Fruit fly (Drosophila melanogaster) whole organism, embryonic: Measurements from ENCODE around the gene Rhp.

Source experiments
- CG10654 ChIP-seq: fragments of 200-800 bp; sonication (Bioruptor generic); optimal IDR thresholded peaks from 2 replicates; lab custom pipeline; 2016; ENCODE audit warnings: missing biosample characterization, missing genetic modification characterization
- CG11247 ChIP-seq: fragments of 200-800 bp; sonication (Bioruptor generic); IDR thresholded peaks from 2 replicates; pipeline ENCODE4 v1.3.6; 2022; ENCODE audit warnings: missing biosample characterization, missing genetic modification characterization
- CG12071 ChIP-seq: fragments of 200-800 bp; sonication (Bioruptor generic); optimal IDR thresholded peaks from 3 replicates; lab custom pipeline; 2018; ENCODE audit warnings: missing biosample characterization, mild to moderate bottlenecking, missing genetic modification characterization
- CG1233 ChIP-seq: fragments of 200-800 bp; sonication (Bioruptor generic); optimal IDR thresholded peaks from 4 replicates; lab custom pipeline; 2018; ENCODE audit warnings: missing biosample characterization, mild to moderate bottlenecking, missing genetic modification characterization
- CG12659 ChIP-seq: fragments of 200-800 bp; sonication (Bioruptor generic); optimal IDR thresholded peaks from 3 replicates; lab custom pipeline; 2017; ENCODE audit warnings: mild to moderate bottlenecking, missing biosample characterization, missing genetic modification reagents, missing genetic modification characterization
- CG13775 ChIP-seq: fragments of 200-800 bp; sonication (Bioruptor generic); optimal IDR thresholded peaks from 3 replicates; lab custom pipeline; 2017; ENCODE audit warnings: missing biosample characterization, mild to moderate bottlenecking, missing genetic modification characterization
- CG14965 ChIP-seq: fragments of 200-800 bp; sonication (Bioruptor generic); optimal IDR thresholded peaks from 2 replicates; lab custom pipeline; 2016; ENCODE audit warnings: missing biosample characterization, missing genetic modification characterization, borderline replicate concordance
- CG15514 ChIP-seq: fragments of 200-800 bp; sonication (Bioruptor generic); optimal IDR thresholded peaks from 3 replicates; lab custom pipeline; 2017; ENCODE audit warnings: missing biosample characterization, missing genetic modification characterization, mild to moderate bottlenecking, moderate library complexity, missing genetic modification reagents
- CG17829 ChIP-seq: fragments of 200-800 bp; optimal IDR thresholded peaks from 2 replicates; lab custom pipeline; 2019; ENCODE audit warnings: missing biosample characterization, mild to moderate bottlenecking, missing genetic modification characterization, moderate library complexity
- CG2199 ChIP-seq: fragments of 200-800 bp; sonication (Bioruptor generic); IDR thresholded peaks from 3 replicates; pipeline ENCODE4 v1.3.6; 2022; ENCODE audit warnings: missing biosample characterization, missing genetic modification characterization
- CG2678 ChIP-seq: fragments of 200-800 bp; sonication (Bioruptor generic); optimal IDR thresholded peaks from 3 replicates; lab custom pipeline; 2019; ENCODE audit warnings: missing biosample characterization, mild to moderate bottlenecking, missing genetic modification characterization, moderate library complexity
- CG3847 ChIP-seq: fragments of 200-800 bp; sonication (Bioruptor generic); IDR thresholded peaks from 2 replicates; pipeline ENCODE4 v1.3.6; 2022; ENCODE audit warnings: missing biosample characterization, missing genetic modification characterization
- CG4707 ChIP-seq: fragments of 200-800 bp; sonication (Bioruptor generic); optimal IDR thresholded peaks from 2 replicates; lab custom pipeline; 2018; ENCODE audit warnings: missing biosample characterization, mild to moderate bottlenecking, missing genetic modification characterization, moderate library complexity
- CG4730 ChIP-seq: fragments of 200-800 bp; sonication (Bioruptor generic); IDR thresholded peaks from 2 replicates; pipeline ENCODE4 v1.3.6; 2022; ENCODE audit warnings: missing biosample characterization, missing genetic modification characterization
- CG6765 ChIP-seq: fragments of 200-800 bp; sonication (Bioruptor generic); optimal IDR thresholded peaks from 3 replicates; lab custom pipeline; 2017; ENCODE audit warnings: missing biosample characterization, mild to moderate bottlenecking, missing genetic modification characterization
- CG6854 ChIP-seq: fragments of 200-800 bp; sonication (Bioruptor generic); optimal IDR thresholded peaks from 3 replicates; lab custom pipeline; 2017; ENCODE audit warnings: missing biosample characterization, mild to moderate bottlenecking, missing genetic modification characterization
- CG7745 ChIP-seq: fragments of 200-800 bp; sonication (Bioruptor generic); optimal IDR thresholded peaks from 2 replicates; lab custom pipeline; 2018; ENCODE audit warnings: missing biosample characterization, mild to moderate bottlenecking, missing genetic modification characterization, moderate library complexity
- CG8089 ChIP-seq: fragments of 200-800 bp; sonication (Bioruptor generic); optimal IDR thresholded peaks from 3 replicates; lab custom pipeline; 2016; ENCODE audit warnings: missing biosample characterization, missing genetic modification characterization
- Drgx ChIP-seq: fragments of 200-800 bp; sonication (Bioruptor generic); IDR thresholded peaks from 2 replicates; pipeline ENCODE4 v1.3.6; 2022; ENCODE audit warnings: missing biosample characterization, missing genetic modification characterization
- ERR ChIP-seq: fragments of 200-800 bp; sonication (Bioruptor generic); optimal IDR thresholded peaks from 2 replicates; lab custom pipeline; 2016; ENCODE audit warnings: missing biosample characterization, missing genetic modification characterization
- Hmr ChIP-seq: fragments of 200-800 bp; sonication (Bioruptor generic); optimal IDR thresholded peaks from 3 replicates; lab custom pipeline; 2017; ENCODE audit warnings: mild to moderate bottlenecking, missing biosample characterization, missing genetic modification reagents, missing genetic modification characterization
- MTF-1 ChIP-seq: fragments of 200-800 bp; sonication (Bioruptor generic); optimal IDR thresholded peaks from 2 replicates; lab custom pipeline; 2018; ENCODE audit warnings: missing biosample characterization, mild to moderate bottlenecking, missing genetic modification characterization, borderline replicate concordance
- Mad ChIP-seq: fragments of 200-800 bp; sonication (Bioruptor generic); optimal IDR thresholded peaks from 2 replicates; lab custom pipeline; 2016; ENCODE audit warnings: missing biosample characterization, missing genetic modification characterization
- NC2α ChIP-seq: fragments of 200-800 bp; sonication (Bioruptor generic); optimal IDR thresholded peaks from 2 replicates; lab custom pipeline; 2016; ENCODE audit warnings: missing biosample characterization, missing genetic modification characterization
- Ptx1 ChIP-seq: fragments of 200-800 bp; sonication (Bioruptor generic); IDR thresholded peaks from 2 replicates; pipeline ENCODE4 v1.3.6; 2022; ENCODE audit warnings: missing biosample characterization, missing genetic modification characterization
- Stat92E ChIP-seq, 3 experiments: fragments of >200 bp in 2 of 3; fragments of 200-800 bp in 1 of 3; sonication (Bioruptor generic) in 1 of 3; optimal IDR thresholded peaks; 2 replicates each; lab custom pipeline; 2017 to 2019; ENCODE audit warnings: missing biosample characterization in 3 of 3, missing genetic modification characterization in 3 of 3, mild to moderate bottlenecking in 1 of 3, moderate library complexity in 1 of 3
- bab2 ChIP-seq: fragments of 200-800 bp; sonication (Bioruptor generic); optimal IDR thresholded peaks from 2 replicates; lab custom pipeline; 2016; ENCODE audit warnings: missing biosample characterization, missing genetic modification characterization
- bbx ChIP-seq: fragments of 200-800 bp; sonication (Bioruptor generic); IDR thresholded peaks from 2 replicates; pipeline ENCODE4 v1.3.6; 2022; ENCODE audit warnings: missing biosample characterization, missing genetic modification characterization; ENCODE audit not compliant: partially characterized antibody
- br ChIP-seq: fragments of >200 bp; optimal IDR thresholded peaks from 2 replicates; lab custom pipeline; 2017
- dpn ChIP-seq, 2 experiments: fragments of 200-800 bp; sonication (Bioruptor generic); optimal IDR thresholded peaks; 3 replicates each; lab custom pipeline; 2016; ENCODE audit warnings: missing biosample characterization in 2 of 2, missing genetic modification characterization in 2 of 2
- en ChIP-seq: fragments of 200-800 bp; sonication (Bioruptor generic); optimal IDR thresholded peaks from 2 replicates; lab custom pipeline; 2016; ENCODE audit warnings: missing biosample characterization, missing genetic modification characterization
- ewg ChIP-seq: fragments of 200-800 bp; sonication (Bioruptor generic); optimal IDR thresholded peaks from 3 replicates; lab custom pipeline; 2017; ENCODE audit warnings: mild to moderate bottlenecking, missing biosample characterization, missing genetic modification reagents, missing genetic modification characterization
- fd102C ChIP-seq: fragments of 200-800 bp; sonication (Bioruptor generic); optimal IDR thresholded peaks from 2 replicates; lab custom pipeline; 2018; ENCODE audit warnings: missing biosample characterization, mild to moderate bottlenecking, missing genetic modification characterization, moderate library complexity
- fd96Cb ChIP-seq: fragments of 200-800 bp; sonication (Bioruptor generic); optimal IDR thresholded peaks from 2 replicates; lab custom pipeline; 2018; ENCODE audit warnings: missing biosample characterization, mild to moderate bottlenecking, missing genetic modification characterization, moderate library complexity
- fru ChIP-seq: fragments of >200 bp; optimal IDR thresholded peaks from 2 replicates; lab custom pipeline; 2017
- gcm ChIP-seq: fragments of 200-800 bp; sonication (Bioruptor generic); optimal IDR thresholded peaks from 2 replicates; lab custom pipeline; 2019; ENCODE audit warnings: missing biosample characterization, mild to moderate bottlenecking, missing genetic modification characterization, moderate library complexity
- nerfin-1 ChIP-seq: fragments of 200-800 bp; sonication (Bioruptor generic); optimal IDR thresholded peaks from 3 replicates; lab custom pipeline; 2019; ENCODE audit warnings: missing biosample characterization, mild to moderate bottlenecking, missing genetic modification characterization, moderate library complexity
- oc ChIP-seq: fragments of 200-800 bp; sonication (Bioruptor generic); optimal IDR thresholded peaks from 2 replicates; lab custom pipeline; 2018; ENCODE audit warnings: missing biosample characterization, mild to moderate bottlenecking, missing genetic modification characterization, moderate library complexity
- pan ChIP-seq, 4 experiments: fragments of >200 bp in 3 of 4; fragments of 200-800 bp in 1 of 4; sonication (Bioruptor generic) in 1 of 4; optimal IDR thresholded peaks in 3 of 4; IDR thresholded peaks in 1 of 4; 2 replicates each; pipeline versions ENCODE4 v1.3.6 to Lab custom; 2017 to 2022; ENCODE audit warnings: missing biosample characterization in 2 of 4, missing genetic modification characterization in 2 of 4, mixed read lengths in 1 of 4
- pb ChIP-seq: fragments of 200-800 bp; sonication (Bioruptor generic); optimal IDR thresholded peaks from 3 replicates; lab custom pipeline; 2016; ENCODE audit warnings: missing biosample characterization, missing genetic modification characterization
- prd ChIP-seq, 3 experiments: fragments of >200 bp in 2 of 3; fragments of 200-800 bp in 1 of 3; sonication (Bioruptor generic) in 1 of 3; optimal IDR thresholded peaks in 2 of 3; IDR thresholded peaks in 1 of 3; 2 replicates in 2 of 3; 3 replicates in 1 of 3; pipeline versions ENCODE4 v1.3.6 to Lab custom; 2017 to 2022; ENCODE audit warnings: missing biosample characterization in 1 of 3, missing genetic modification characterization in 1 of 3
- sd ChIP-seq: fragments of 200-800 bp; sonication (Bioruptor generic); optimal IDR thresholded peaks from 3 replicates; lab custom pipeline; 2018; ENCODE audit warnings: missing biosample characterization, mild to moderate bottlenecking, missing genetic modification characterization, moderate library complexity
- sens ChIP-seq: fragments of 200-800 bp; sonication (Bioruptor generic); peaks from one replicate; lab custom pipeline; 2016; ENCODE audit warnings: missing biosample characterization, missing genetic modification characterization
- slp2 ChIP-seq: fragments of 200-800 bp; sonication (Bioruptor generic); optimal IDR thresholded peaks from 2 replicates; lab custom pipeline; 2016; ENCODE audit warnings: missing biosample characterization, missing genetic modification characterization
- sug ChIP-seq: fragments of 200-800 bp; optimal IDR thresholded peaks from 2 replicates; lab custom pipeline; 2019; ENCODE audit warnings: missing biosample characterization, mild to moderate bottlenecking, missing genetic modification characterization, moderate library complexity
- vnd ChIP-seq: fragments of 200-800 bp; sonication (Bioruptor generic); IDR thresholded peaks from 3 replicates; pipeline ENCODE4 v1.3.6; 2022; ENCODE audit warnings: missing biosample characterization, missing genetic modification characterization; ENCODE audit not compliant: partially characterized antibody
- vvl ChIP-seq: fragments of 200-800 bp; sonication (Bioruptor generic); IDR thresholded peaks from 2 replicates; pipeline ENCODE4 v1.3.6; 2022; ENCODE audit warnings: missing biosample characterization, missing genetic modification characterization
- wek ChIP-seq: fragments of 200-800 bp; sonication (Bioruptor generic); optimal IDR thresholded peaks from 3 replicates; lab custom pipeline; 2018; ENCODE audit warnings: missing biosample characterization, mild to moderate bottlenecking, missing genetic modification characterization, moderate library complexity

Rhp gene

dm6 chrX:15804790-15805189 is 16.1 kb downstream of the Rhp start (continued):
- TF ChIP-seq slp2 (GFP tag; lab: Kevin White, UChicago): no peak
- no peak for TF ChIP-seq Stat92E (GFP tag; optimal IDR thresholded peaks at IDR 0.05; lab: Kevin White, UChicago)
- no peak for TF ChIP-seq CG12071 (GFP tag; lab: Kevin White, UChicago)
- TF ChIP-seq Ptx1 (GFP tag; lab: Robert Waterston, UW): no peak
- TF ChIP-seq CG2678 (tag; lab: Kevin White, UChicago): peak; percentile 10
- 0 out of 2 replicates have a peak, but pooled peaks have one; percentile 20 for TF ChIP-seq Drgx (GFP tag; lab: Robert Waterston, UW)
- TF ChIP-seq pb (GFP tag; lab: Kevin White, UChicago): no peak
- no peak for TF ChIP-seq wek (GFP tag; lab: Kevin White, UChicago)
- no peak for TF ChIP-seq br (lab: Kevin White, UChicago)
- TF ChIP-seq ewg (GFP tag; lab: Kevin White, UChicago): no peak
- no peak for TF ChIP-seq NC2α (GFP tag; lab: Kevin White, UChicago)
- no peak for TF ChIP-seq CG10654 (GFP tag; lab: Kevin White, UChicago)

- peak; percentile 3 for TF ChIP-seq CG15514
- no peak for TF ChIP-seq CG7745 (tag; lab: Kevin White, UChicago)
- TF ChIP-seq bbx: no peak
- TF ChIP-seq CG11247: no peak
- TF ChIP-seq MTF-1: peak; percentile 6
- no peak for TF ChIP-seq fd96Cb
- peak; percentile 49 for TF ChIP-seq Hmr
- TF ChIP-seq vnd: no peak
- no peak for TF ChIP-seq Stat92E (GFP tag; optimal IDR thresholded peaks at IDR 0.05; lab: Kevin White, UChicago)
- TF ChIP-seq CG2678 (tag; lab: Kevin White, UChicago): peak; percentile 21
- TF ChIP-seq CG6854: peak; percentile 11
- TF ChIP-seq sug (tag; lab: Kevin White, UChicago): no peak
- TF ChIP-seq nerfin-1: no peak
- no peak for TF ChIP-seq ERR (GFP tag; lab: Kevin White, UChicago)
- peak; percentile 6 for TF ChIP-seq CG6765 (GFP tag; lab: Kevin White, UChicago)
- TF ChIP-seq oc: no peak
- TF ChIP-seq sens (GFP tag; lab: Kevin White, UChicago): peak; percentile 61
- no peak for TF ChIP-seq vvl (GFP tag; lab: Robert Waterston, UW)
- no peak for TF ChIP-seq CG4730 (GFP tag; lab: Robert Waterston, UW)
- peak; percentile 10 for TF ChIP-seq bab2 (GFP tag; lab: Kevin White, UChicago)
- no peak for TF ChIP-seq en (GFP tag; lab: Kevin White, UChicago)
- TF ChIP-seq CG12659 (GFP tag; lab: Kevin White, UChicago): peak; percentile 5
- no peak for TF ChIP-seq CG8089 (GFP tag; lab: Kevin White, UChicago)
- TF ChIP-seq CG13775 (GFP tag; lab: Kevin White, UChicago): no peak
- no peak for TF ChIP-seq fd102C
- TF ChIP-seq sd (tag; lab: Kevin White, UChicago): peak; percentile 17
- no peak for TF ChIP-seq CG14965 (GFP tag; lab: Kevin White, UChicago)
- TF ChIP-seq CG3847 (GFP tag; lab: Robert Waterston, UW): no peak
- no peak for TF ChIP-seq Mad (GFP tag; lab: Kevin White, UChicago)
- peak; percentile 24 for TF ChIP-seq CG1233
- no peak for TF ChIP-seq gcm (GFP tag; lab: Kevin White, UChicago)
- peak in 1 of 2 experiments; percentile 6 for TF ChIP-seq dpn (GFP tag; optimal IDR thresholded peaks at IDR 0.05; lab: Kevin White, UChicago)
- no peak for TF ChIP-seq CG2199 (GFP tag; lab: Robert Waterston, UW)
- no peak for TF ChIP-seq fru (lab: Kevin White, UChicago)
- no peak for TF ChIP-seq CG4707 (GFP tag; lab: Kevin White, UChicago)
- no peak for TF ChIP-seq CG17829 (tag; lab: Kevin White, UChicago)
- no peak for TF ChIP-seq prd (optimal IDR thresholded peaks at IDR 0.05; lab: Kevin White, UChicago)
- no peak for TF ChIP-seq prd (GFP tag; IDR thresholded peaks at IDR 0.05; lab: Robert Waterston, UW)
- no peak for TF ChIP-seq pan (optimal IDR thresholded peaks at IDR 0.05; lab: Kevin White, UChicago)
- no peak for TF ChIP-seq pan (GFP tag; optimal IDR thresholded peaks at IDR 0.05 in 1 of 2, IDR thresholded peaks at IDR 0.05 in 1 of 2)
- no peak for TF ChIP-seq CG12071 (GFP tag; lab: Kevin White, UChicago)
Measured at dm6 chrX:15805523-15805922, 16.8 kb downstream of the Rhp start.
